Worm (Caenorhabditis elegans) whole organism, dauer: ENCODE measurements around the gene sra-4.

Experiments used
- unc-62 ChIP-seq: sonication (generic microtip); optimal IDR thresholded peaks from 2 replicates; lab custom pipeline; 2017; ENCODE audit warnings: missing biosample characterization, missing genetic modification reagents, missing genetic modification characterization

The sra-4 gene

ce11 chrII:9498589-9498988, 44.1 kb downstream of the sra-4 start:
- TF ChIP-seq unc-62 (GFP tag; lab: Kevin White, UChicago): no peak

- TF ChIP-seq unc-62 (GFP tag; lab: Kevin White, UChicago): no peak
These were observed 45.4 kb downstream of the sra-4 start for ce11 chrII:9497309-9497708.

DNA sequence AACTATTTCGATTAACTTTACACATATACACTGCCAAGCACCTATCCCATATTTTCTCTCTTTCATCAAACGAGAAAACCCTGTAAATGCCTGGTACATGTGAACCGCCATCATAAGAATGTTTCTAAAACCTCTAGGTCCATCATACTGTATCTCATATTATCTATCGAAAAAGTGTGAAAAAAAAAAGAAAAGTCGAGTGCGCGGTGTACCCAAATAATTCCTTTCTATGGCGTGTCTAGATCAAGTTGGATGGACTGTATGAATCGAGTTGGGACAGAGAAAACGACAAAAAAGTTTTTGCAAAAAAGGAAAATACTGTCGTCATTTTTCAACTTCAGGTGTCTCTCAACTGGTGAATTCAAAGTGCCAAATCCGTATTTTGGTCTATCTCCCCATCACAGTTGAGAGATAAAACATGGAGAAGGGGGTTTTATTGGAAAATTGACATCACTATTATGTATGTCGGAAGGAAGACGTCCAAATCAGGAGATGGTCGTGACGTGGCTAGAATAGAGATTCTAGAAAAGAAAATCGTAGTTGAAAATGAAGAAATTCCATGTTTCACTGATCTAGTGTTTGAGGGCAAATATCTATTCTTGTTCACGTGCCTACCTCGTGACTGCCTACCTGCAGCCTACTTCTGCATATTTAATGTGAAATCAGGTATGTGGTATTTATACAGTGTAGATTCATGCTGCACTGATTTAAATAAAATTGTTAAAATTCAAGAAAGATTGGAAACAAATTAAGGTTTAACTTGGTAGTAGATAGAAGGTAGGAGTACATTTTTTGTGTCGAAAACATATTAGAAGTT, 49.2 kb downstream of the sra-4 start:
- TF ChIP-seq unc-62 (GFP tag; lab: Kevin White, UChicago): no peak
